Worm (Caenorhabditis elegans): ENCODE results near the gene W05E10.1.

W05E10.1 gene

ce11 chrV:11733460-11733859 is 42.0 kb upstream of the W05E10.1 start, which contains the start of gene npp-22:
npp-22 (minus strand) TSS chrV:11733472.
- TF ChIP-seq ceh-31 (tag; optimal IDR thresholded peaks at IDR 0.05) (peak; percentile 14), unc-42 (tag; optimal IDR thresholded peaks at IDR 0.05) (peak; percentile 30), unc-55 (GFP tag; optimal IDR thresholded peaks at IDR 0.05) (peak; percentile 9), elt-4 (tag; optimal IDR thresholded peaks at IDR 0.05) (no peak)

ce11 chrV:11732049-11732448 is 40.6 kb upstream of the W05E10.1 start:
- TF ChIP-seq T23F11.4 (GFP tag; optimal IDR thresholded peaks at IDR 0.05) = no peak
- no peak for TF ChIP-seq Y22D7AL.16 (tag; optimal IDR thresholded peaks at IDR 0.05)
- TF ChIP-seq pha-2 (tag; optimal IDR thresholded peaks at IDR 0.05) = no peak
- TF ChIP-seq ceh-24 (tag; optimal IDR thresholded peaks at IDR 0.05) = no peak
- TF ChIP-seq fax-1 (tag; optimal IDR thresholded peaks at IDR 0.05) = no peak
- TF ChIP-seq rnt-1 (tag; optimal IDR thresholded peaks at IDR 0.05) = no peak
- TF ChIP-seq nhr-11 (tag; optimal IDR thresholded peaks at IDR 0.05) = no peak
- TF ChIP-seq ceh-22 (tag; optimal IDR thresholded peaks at IDR 0.05) = no peak
- no peak for TF ChIP-seq dmd-4 (tag; optimal IDR thresholded peaks at IDR 0.05; ENCODE audit: borderline replicate concordance)
- TF ChIP-seq ceh-18 (tag; optimal IDR thresholded peaks at IDR 0.05) = no peak

DNA sequence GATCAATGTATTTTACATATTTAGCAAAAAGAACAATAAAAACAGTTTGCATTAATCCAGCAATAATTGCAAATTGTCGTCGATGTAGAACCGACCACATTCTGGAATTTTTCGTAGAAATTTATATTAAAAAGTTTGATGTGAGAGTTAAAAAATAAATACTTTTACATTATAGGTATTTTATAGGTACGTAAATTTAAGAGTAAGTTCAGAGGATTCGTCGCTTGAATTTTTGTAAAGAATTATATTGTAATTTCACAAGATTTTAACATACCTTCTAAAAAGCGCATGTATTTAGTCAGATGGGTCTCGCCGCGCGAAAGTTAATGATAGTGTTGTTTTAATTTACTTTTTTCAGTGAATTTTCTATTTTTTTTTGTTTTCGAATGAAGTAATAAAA is 38.6 kb upstream of the W05E10.1 start, which contains the start of gene rhr-2:
Gene rhr-2, minus strand, starts transcription at position 101 of the 400 bp plus-strand sequence.
- TF ChIP-seq F13H6.1 (tag; optimal IDR thresholded peaks at IDR 0.05) (no peak), pha-2 (tag; optimal IDR thresholded peaks at IDR 0.05) (no peak), ceh-24 (tag; optimal IDR thresholded peaks at IDR 0.05) (no peak), mec-3 (tag; optimal IDR thresholded peaks at IDR 0.05; ENCODE audit: borderline replicate concordance) (no peak), pqm-1 (tag; optimal IDR thresholded peaks at IDR 0.05) (no peak), K09A11.1 (tag; optimal IDR thresholded peaks at IDR 0.05; ENCODE audit: insufficient read depth) (no peak), sdc-2 (tag; optimal IDR thresholded peaks at IDR 0.05) (no peak), nhr-11 (tag; optimal IDR thresholded peaks at IDR 0.05) (no peak), odd-2 (tag; optimal IDR thresholded peaks at IDR 0.05) (no peak), ceh-14 (tag; optimal IDR thresholded peaks at IDR 0.05) (no peak), che-1 (tag; optimal IDR thresholded peaks at IDR 0.05) (no peak), ref-2 (tag; optimal IDR thresholded peaks at IDR 0.05) (no peak), elt-4 (tag; optimal IDR thresholded peaks at IDR 0.05) (no peak), hlh-30 (tag; optimal IDR thresholded peaks at IDR 0.05; ENCODE audit: insufficient read depth) (no peak), K02D7.2 (tag; optimal IDR thresholded peaks at IDR 0.05) (no peak), ceh-34 (tag; optimal IDR thresholded peaks at IDR 0.05) (no peak), eyg-1 (tag; optimal IDR thresholded peaks at IDR 0.05) (no peak), unc-3 (GFP tag; conservative IDR thresholded peaks at IDR 0.05) (no peak), unc-3 (tag; optimal IDR thresholded peaks at IDR 0.05) (no peak), fkh-10 (GFP tag; optimal IDR thresholded peaks at IDR 0.05) (no peak), gmeb-2 (tag; optimal IDR thresholded peaks at IDR 0.05) (no peak)

- TF ChIP-seq tbx-2 (tag; optimal IDR thresholded peaks at IDR 0.05) (no peak), nfya-1 (tag; optimal IDR thresholded peaks at IDR 0.05) (no peak), unc-86 (tag; optimal IDR thresholded peaks at IDR 0.05) (no peak), unc-3 (GFP tag; conservative IDR thresholded peaks at IDR 0.05) (no peak), unc-3 (tag; optimal IDR thresholded peaks at IDR 0.05) (no peak)
Observed at ce11 chrV:11725971-11726370, 34.5 kb upstream of the W05E10.1 start, which contains the start of gene daf-11. daf-11 (minus strand) TSS chrV:11726071.

DNA sequence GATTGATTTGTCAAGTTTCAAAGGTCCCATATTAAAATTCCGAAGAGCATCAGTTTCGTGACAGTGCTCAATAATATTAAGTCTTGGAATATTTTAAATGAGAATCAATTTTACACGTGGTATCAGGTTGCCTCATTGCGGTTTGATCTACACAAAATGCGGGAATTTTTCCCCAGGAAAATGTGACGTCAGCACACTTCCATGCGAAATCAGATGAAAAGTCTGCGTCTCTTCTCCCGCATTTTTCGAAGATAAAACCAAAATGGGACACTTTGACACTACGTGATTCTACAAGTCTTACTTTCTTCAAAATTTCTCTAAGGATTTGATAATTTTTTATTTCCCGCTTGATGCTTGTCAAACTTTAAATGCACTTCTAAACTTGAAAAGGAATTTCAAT is 31.4 kb upstream of the W05E10.1 start:
- TF ChIP-seq fkh-10 (GFP tag; optimal IDR thresholded peaks at IDR 0.05) (no peak), ztf-16 (tag; optimal IDR thresholded peaks at IDR 0.05) (no peak), C38D4.7 (GFP tag; optimal IDR thresholded peaks at IDR 0.05) (no peak), rnt-1 (tag; optimal IDR thresholded peaks at IDR 0.05) (no peak), nfya-1 (tag; optimal IDR thresholded peaks at IDR 0.05) (no peak), ttx-3 (tag; optimal IDR thresholded peaks at IDR 0.05) (no peak), sox-4 (tag; optimal IDR thresholded peaks at IDR 0.05) (no peak), ceh-18 (tag; optimal IDR thresholded peaks at IDR 0.05) (no peak), sox-2 (GFP tag; IDR thresholded peaks at IDR 0.05) (no peak), nhr-11 (tag; optimal IDR thresholded peaks at IDR 0.05) (no peak), Y22D7AL.16 (tag; optimal IDR thresholded peaks at IDR 0.05) (no peak), che-1 (tag; optimal IDR thresholded peaks at IDR 0.05) (no peak), unc-42 (tag; optimal IDR thresholded peaks at IDR 0.05) (no peak), dve-1 (tag; optimal IDR thresholded peaks at IDR 0.05) (no peak), unc-86 (tag; optimal IDR thresholded peaks at IDR 0.05) (no peak)

All from whole organism, late embryonic.